Worm (Caenorhabditis elegans): Measurements from ENCODE around the gene Y57G11C.1130.

- TF ChIP-seq ama-1 (optimal IDR thresholded peaks at IDR 0.05) (no peak), ztf-4 (tag; optimal IDR thresholded peaks at IDR 0.05) (no peak), zag-1 (tag; optimal IDR thresholded peaks at IDR 0.05) (no peak), lin-39 (tag; optimal IDR thresholded peaks at IDR 0.05) (no peak)
These were observed 43.9 kb downstream of the Y57G11C.1130 start for ce11 chrIV:14826151-14826757.

All from whole organism, L2 larva.